Fruit fly (Drosophila melanogaster) whole organism, prepupa: ENCODE results near the gene CG7091.

ENCODE experiments used
- CG11294 ChIP-seq: fragments of 200-800 bp; sonication (Bioruptor generic); IDR thresholded peaks from 2 replicates; pipeline ENCODE4 v1.3.6; 2022; ENCODE audit warnings: missing biosample characterization, missing genetic modification characterization
- CG11762 ChIP-seq: fragments of 200-800 bp; sonication (Bioruptor generic); optimal IDR thresholded peaks from 3 replicates; lab custom pipeline; 2016; ENCODE audit warnings: missing biosample characterization, missing genetic modification characterization; ENCODE audit not compliant: insufficient read depth
- CG11902 ChIP-seq: fragments of 200-800 bp; sonication (Bioruptor generic); optimal IDR thresholded peaks from 3 replicates; lab custom pipeline; 2016; ENCODE audit warnings: missing biosample characterization, missing genetic modification characterization
- CG15336 ChIP-seq: fragments of 200-800 bp; sonication (Bioruptor generic); IDR thresholded peaks from 2 replicates; pipeline ENCODE4 v1.3.6; 2022; ENCODE audit warnings: missing biosample characterization, missing genetic modification characterization
- CG16779 ChIP-seq: fragments of 200-800 bp; sonication (Bioruptor generic); optimal IDR thresholded peaks from 3 replicates; lab custom pipeline; 2017; ENCODE audit warnings: missing biosample characterization, mild to moderate bottlenecking, missing genetic modification characterization
- CG31627 ChIP-seq: fragments of 200-800 bp; sonication (Bioruptor generic); optimal IDR thresholded peaks from 3 replicates; lab custom pipeline; 2016; ENCODE audit warnings: missing biosample characterization, missing genetic modification characterization
- CG32006 ChIP-seq: fragments of 200-800 bp; sonication (Bioruptor generic); optimal IDR thresholded peaks from 3 replicates; lab custom pipeline; 2017; ENCODE audit warnings: missing biosample characterization, mild to moderate bottlenecking, missing genetic modification characterization
- CG34406 ChIP-seq: fragments of 200-800 bp; sonication (Bioruptor generic); optimal IDR thresholded peaks from 3 replicates; lab custom pipeline; 2016; ENCODE audit warnings: missing biosample characterization, missing genetic modification characterization
- CG6792 ChIP-seq: fragments of 200-800 bp; sonication (Bioruptor generic); optimal IDR thresholded peaks from 3 replicates; lab custom pipeline; 2016; ENCODE audit warnings: missing biosample characterization, missing genetic modification characterization
- CG6808 ChIP-seq: fragments of 200-800 bp; sonication (Bioruptor generic); optimal IDR thresholded peaks from 3 replicates; lab custom pipeline; 2017; ENCODE audit warnings: missing biosample characterization, missing genetic modification characterization, mild to moderate bottlenecking, moderate library complexity, missing genetic modification reagents
- CG6854 ChIP-seq: fragments of 200-800 bp; sonication (Bioruptor generic); optimal IDR thresholded peaks from 2 replicates; lab custom pipeline; 2017; ENCODE audit warnings: missing biosample characterization, mild to moderate bottlenecking, missing genetic modification characterization
- CG8119 ChIP-seq: fragments of 200-800 bp; sonication (Bioruptor generic); IDR thresholded peaks from 3 replicates; pipeline ENCODE4 v1.3.6; 2022; ENCODE audit warnings: missing biosample characterization, missing genetic modification characterization
- CG8319 ChIP-seq: fragments of 200-800 bp; sonication (Bioruptor generic); optimal IDR thresholded peaks from 3 replicates; lab custom pipeline; 2016; ENCODE audit warnings: missing biosample characterization, missing genetic modification characterization
- CG8632 ChIP-seq: fragments of 200-800 bp; sonication (Bioruptor generic); optimal IDR thresholded peaks from 3 replicates; lab custom pipeline; 2016; ENCODE audit warnings: missing biosample characterization, missing genetic modification characterization
- Eip75B ChIP-seq: fragments of 200-800 bp; sonication (Bioruptor generic); optimal IDR thresholded peaks from 3 replicates; lab custom pipeline; 2016; ENCODE audit warnings: missing biosample characterization, missing genetic modification characterization
- Eip78C ChIP-seq: fragments of 200-800 bp; sonication (Bioruptor generic); peaks from one replicate; lab custom pipeline; 2016; ENCODE audit warnings: missing biosample characterization, missing genetic modification characterization
- Eip93F ChIP-seq: fragments of 200-800 bp; sonication (Bioruptor generic); optimal IDR thresholded peaks from 2 replicates; lab custom pipeline; 2016; ENCODE audit warnings: missing biosample characterization, mild to moderate bottlenecking, missing genetic modification characterization
- Ets21C ChIP-seq: fragments of 200-800 bp; sonication (Bioruptor generic); optimal IDR thresholded peaks from 3 replicates; lab custom pipeline; 2016; ENCODE audit warnings: missing biosample characterization, missing genetic modification characterization
- Gug ChIP-seq: fragments of 200-800 bp; sonication (Bioruptor generic); IDR thresholded peaks from 2 replicates; pipeline ENCODE4 v1.3.6; 2022; ENCODE audit warnings: missing biosample characterization, missing genetic modification characterization
- Hr39 ChIP-seq: fragments of 200-800 bp; sonication (Bioruptor generic); optimal IDR thresholded peaks from 2 replicates; lab custom pipeline; 2016; ENCODE audit warnings: missing biosample characterization, missing genetic modification characterization
- Hr4 ChIP-seq: fragments of 200-800 bp; sonication (Bioruptor generic); optimal IDR thresholded peaks from 3 replicates; lab custom pipeline; 2016; ENCODE audit warnings: missing biosample characterization, missing genetic modification characterization
- Lpt ChIP-seq: fragments of 200-800 bp; sonication (Bioruptor generic); optimal IDR thresholded peaks from 3 replicates; lab custom pipeline; 2016; ENCODE audit warnings: missing biosample characterization, missing genetic modification characterization
- Met ChIP-seq: fragments of 200-800 bp; sonication (Bioruptor generic); optimal IDR thresholded peaks from 3 replicates; lab custom pipeline; 2016; ENCODE audit warnings: missing biosample characterization, missing genetic modification characterization
- OdsH ChIP-seq: fragments of 200-800 bp; sonication (Bioruptor generic); optimal IDR thresholded peaks from 3 replicates; lab custom pipeline; 2016; ENCODE audit warnings: missing biosample characterization, missing genetic modification characterization
- Sox14 ChIP-seq: fragments of 200-800 bp; sonication (Bioruptor generic); optimal IDR thresholded peaks from 3 replicates; lab custom pipeline; 2016; ENCODE audit warnings: missing biosample characterization, missing genetic modification characterization
- achi ChIP-seq: fragments of 200-800 bp; sonication (Bioruptor generic); optimal IDR thresholded peaks from 3 replicates; lab custom pipeline; 2016; ENCODE audit warnings: missing biosample characterization, missing genetic modification characterization
- acj6 ChIP-seq: fragments of 200-800 bp; sonication (Bioruptor generic); optimal IDR thresholded peaks from 3 replicates; lab custom pipeline; 2016; ENCODE audit warnings: missing biosample characterization, missing genetic modification characterization
- dsx ChIP-seq: fragments of 200-800 bp; optimal IDR thresholded peaks from 3 replicates; lab custom pipeline; 2019; ENCODE audit warnings: missing biosample characterization, mild to moderate bottlenecking, missing genetic modification characterization, moderate library complexity; ENCODE audit not compliant: poor library complexity, severe bottlenecking
- fd59A ChIP-seq: fragments of 200-800 bp; sonication (Bioruptor generic); optimal IDR thresholded peaks from 2 replicates; lab custom pipeline; 2017; ENCODE audit warnings: missing biosample characterization, mild to moderate bottlenecking, missing genetic modification characterization, missing genetic modification reagents
- fd85E ChIP-seq: fragments of 200-800 bp; sonication (Bioruptor generic); optimal IDR thresholded peaks from 3 replicates; lab custom pipeline; 2016; ENCODE audit warnings: missing biosample characterization, missing genetic modification characterization
- fkh ChIP-seq: fragments of 200-800 bp; sonication (Bioruptor generic); optimal IDR thresholded peaks from 3 replicates; lab custom pipeline; 2017; ENCODE audit warnings: missing biosample characterization, mild to moderate bottlenecking, missing genetic modification characterization, moderate library complexity
- net ChIP-seq: fragments of 200-800 bp; sonication (Bioruptor generic); optimal IDR thresholded peaks from 3 replicates; lab custom pipeline; 2016; ENCODE audit warnings: missing biosample characterization, missing genetic modification characterization
- pdm3 ChIP-seq: fragments of 200-800 bp; sonication (Bioruptor generic); optimal IDR thresholded peaks from 3 replicates; lab custom pipeline; 2016; ENCODE audit warnings: missing biosample characterization, missing genetic modification characterization
- spab ChIP-seq: fragments of 200-800 bp; sonication (Bioruptor generic); optimal IDR thresholded peaks from 2 replicates; lab custom pipeline; 2017; ENCODE audit warnings: missing biosample characterization, mild to moderate bottlenecking, missing genetic modification characterization, missing genetic modification reagents
- topi ChIP-seq: fragments of 200-800 bp; sonication (Bioruptor generic); optimal IDR thresholded peaks from 3 replicates; lab custom pipeline; 2016; ENCODE audit warnings: missing biosample characterization, missing genetic modification characterization
- vri ChIP-seq: fragments of 200-800 bp; sonication (Bioruptor generic); optimal IDR thresholded peaks from 3 replicates; lab custom pipeline; 2016; ENCODE audit warnings: missing biosample characterization, mild to moderate bottlenecking, missing genetic modification characterization

CG7091 gene

DNA sequence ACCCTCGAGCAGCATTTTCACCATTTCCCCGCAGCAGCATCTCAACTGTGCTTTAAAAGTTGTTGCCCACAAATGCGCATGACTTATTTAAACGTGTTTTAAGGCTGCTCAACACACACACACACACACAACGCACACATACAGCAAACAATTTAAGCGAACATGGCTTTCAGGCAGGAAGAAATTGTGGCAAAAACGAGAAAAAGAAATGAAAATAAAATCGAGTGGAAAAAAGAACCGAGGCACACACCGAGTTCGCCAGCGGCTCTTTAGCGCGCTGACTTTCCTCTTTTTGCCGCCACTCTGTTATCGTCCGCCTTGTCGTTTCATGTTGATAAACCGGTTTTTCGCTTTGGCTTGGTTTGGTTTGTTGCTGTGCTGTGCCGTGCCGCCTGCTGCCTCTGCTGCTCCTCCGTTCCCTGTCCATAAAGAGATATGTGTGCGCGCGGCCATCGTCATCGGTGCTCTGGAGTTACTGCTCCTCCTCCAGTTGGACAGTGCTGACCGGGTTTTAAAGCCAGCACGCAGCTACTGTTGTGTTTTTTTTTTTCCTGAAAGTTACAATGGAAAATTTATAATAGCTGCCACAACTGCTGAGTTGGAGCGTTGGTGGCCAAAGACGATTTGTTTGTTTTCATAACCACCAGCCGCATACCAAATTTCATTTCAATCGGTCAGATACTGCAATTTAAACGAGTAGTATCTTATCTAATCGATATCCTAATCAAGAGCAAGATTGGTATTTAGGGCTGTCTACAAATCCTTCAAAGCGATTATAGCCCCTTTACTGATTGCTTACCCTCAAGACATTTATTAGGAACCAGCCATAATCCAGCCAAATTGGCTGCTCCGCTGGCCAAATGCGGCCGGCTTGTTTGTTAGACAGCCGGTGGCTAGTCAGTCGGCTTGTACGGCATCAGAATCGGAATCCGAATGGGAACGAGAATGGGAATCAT lies 38.3 kb downstream of the CG7091 start (continued):
- TF ChIP-seq CG31627 (no peak), Hr4 (GFP tag; lab: Kevin White, UChicago) (no peak), CG8632 (no peak), Eip78C (GFP tag; lab: Kevin White, UChicago) (peak; percentile 84), CG15336 (GFP tag; lab: Robert Waterston, UW) (peak; percentile 24; the same call in 1 of the 2 replicates), OdsH (GFP tag; lab: Kevin White, UChicago) (peak; percentile 6), fkh (GFP tag; lab: Kevin White, UChicago) (peak; percentile 21), pdm3 (GFP tag; lab: Kevin White, UChicago) (no peak), CG8319 (GFP tag; lab: Kevin White, UChicago) (no peak), CG6808 (GFP tag; lab: Kevin White, UChicago) (peak; percentile 42)

DNA sequence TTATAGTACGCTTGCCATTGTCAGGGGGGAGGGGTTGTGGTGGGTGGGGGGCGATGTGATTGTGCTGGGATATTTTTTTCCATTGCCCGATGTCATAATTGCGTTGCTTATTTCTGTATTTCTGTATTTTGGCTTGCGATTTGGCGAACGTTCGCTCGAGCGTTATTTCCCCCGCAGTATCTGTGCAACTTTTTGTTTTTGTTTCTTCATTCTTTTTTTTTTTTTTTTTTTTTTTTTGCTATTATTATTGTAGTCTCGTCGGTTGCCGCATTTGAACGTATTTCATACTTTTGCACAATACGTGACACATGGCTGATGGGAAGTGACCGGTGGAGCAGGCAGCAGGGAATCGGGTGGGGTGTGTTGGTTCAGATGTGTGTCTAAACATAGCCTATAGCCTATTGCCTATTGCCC lies 39.8 kb downstream of the CG7091 start:
- TF ChIP-seq vri (GFP tag; lab: Kevin White, UChicago) (peak; percentile 96), acj6 (GFP tag; lab: Kevin White, UChicago) (no peak), CG15336 (GFP tag; lab: Robert Waterston, UW) (peak; percentile 40), topi (GFP tag; lab: Kevin White, UChicago) (no peak), CG8632 (no peak), Sox14 (GFP tag; lab: Kevin White, UChicago) (no peak), OdsH (GFP tag; lab: Kevin White, UChicago) (no peak), Lpt (peak; percentile 15), CG8119 (GFP tag; lab: Robert Waterston, UW) (no peak; the same call in 2 of the 3 replicates), CG32006 (GFP tag; lab: Kevin White, UChicago) (no peak), CG11294 (GFP tag; lab: Robert Waterston, UW) (no peak), CG16779 (tag; lab: Kevin White, UChicago) (no peak), fd85E (GFP tag; lab: Kevin White, UChicago) (no peak), CG34406 (no peak), CG11902 (GFP tag; lab: Kevin White, UChicago) (no peak), Met (GFP tag; lab: Kevin White, UChicago) (no peak), Eip75B (GFP tag; lab: Kevin White, UChicago) (no peak), net (no peak), fd59A (no peak), CG6808 (GFP tag; lab: Kevin White, UChicago) (no peak), Gug (no peak), Eip93F (GFP tag; lab: Kevin White, UChicago) (no peak), Hr39 (GFP tag; lab: Kevin White, UChicago) (no peak), dsx (no peak), CG11762 (no peak)

DNA sequence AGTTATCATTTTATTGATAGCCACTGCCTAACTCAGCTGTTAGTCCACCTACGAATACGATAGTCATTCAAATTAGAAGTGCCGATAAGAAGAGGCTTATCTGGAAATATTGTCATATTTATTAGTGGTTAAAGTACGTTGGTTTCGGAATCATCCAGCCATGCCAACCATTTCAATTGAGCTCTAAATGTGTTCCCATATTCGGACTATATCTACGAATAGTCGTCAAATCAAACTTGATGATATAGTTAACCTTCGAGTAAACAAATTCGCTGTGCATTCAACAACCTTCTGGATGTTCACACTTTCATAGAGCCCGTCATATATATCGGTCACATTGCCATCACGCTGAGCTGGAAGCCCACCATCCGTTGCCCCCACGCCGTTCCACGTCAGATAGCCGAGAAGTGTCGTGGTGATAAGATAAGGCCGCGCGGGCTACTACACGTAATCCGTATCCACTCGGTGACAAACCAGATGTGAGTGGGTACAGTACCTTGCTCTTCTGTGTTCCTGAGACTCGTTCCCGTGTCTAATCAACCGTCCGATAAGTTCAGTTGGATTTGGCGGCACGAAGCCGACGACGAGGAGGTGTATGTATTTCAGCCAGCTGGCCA lies 40.6 kb downstream of the CG7091 start:
- TF ChIP-seq acj6 (GFP tag; lab: Kevin White, UChicago) (no peak), CG6854 (GFP tag; lab: Kevin White, UChicago) (no peak), pdm3 (GFP tag; lab: Kevin White, UChicago) (no peak), vri (GFP tag; lab: Kevin White, UChicago) (peak; percentile 98), topi (GFP tag; lab: Kevin White, UChicago) (no peak)

DNA sequence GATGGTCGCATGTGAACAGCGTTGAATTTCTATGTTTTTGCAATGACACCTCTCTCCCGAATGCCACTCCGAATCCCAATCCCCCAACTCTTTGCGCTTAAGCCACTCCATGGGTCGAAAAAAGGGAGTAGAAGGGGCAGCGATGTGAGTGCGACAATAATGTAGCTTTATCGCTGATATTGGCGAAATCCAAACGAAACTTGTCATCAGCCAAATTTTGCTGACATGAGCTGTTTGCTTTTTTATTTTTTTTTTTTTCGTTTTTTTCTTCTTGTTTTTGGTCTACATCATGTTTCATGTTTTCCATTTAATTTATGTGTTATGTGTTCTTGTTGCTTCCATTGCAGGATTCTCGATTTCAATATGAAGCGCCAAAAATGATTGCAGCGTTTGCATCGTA lies 41.2 kb downstream of the CG7091 start:
- TF ChIP-seq spab (GFP tag; lab: Kevin White, UChicago) (no peak), CG11294 (GFP tag; lab: Robert Waterston, UW) (no peak), Lpt (no peak), CG6792 (no peak), CG16779 (tag; lab: Kevin White, UChicago) (no peak), Ets21C (GFP tag; lab: Kevin White, UChicago) (no peak), OdsH (GFP tag; lab: Kevin White, UChicago) (no peak), CG11762 (no peak), achi (no peak), CG11902 (GFP tag; lab: Kevin White, UChicago) (no peak)
